Fruit fly (Drosophila melanogaster): ENCODE results near the gene CG32104.

Gene CG32104

DNA sequence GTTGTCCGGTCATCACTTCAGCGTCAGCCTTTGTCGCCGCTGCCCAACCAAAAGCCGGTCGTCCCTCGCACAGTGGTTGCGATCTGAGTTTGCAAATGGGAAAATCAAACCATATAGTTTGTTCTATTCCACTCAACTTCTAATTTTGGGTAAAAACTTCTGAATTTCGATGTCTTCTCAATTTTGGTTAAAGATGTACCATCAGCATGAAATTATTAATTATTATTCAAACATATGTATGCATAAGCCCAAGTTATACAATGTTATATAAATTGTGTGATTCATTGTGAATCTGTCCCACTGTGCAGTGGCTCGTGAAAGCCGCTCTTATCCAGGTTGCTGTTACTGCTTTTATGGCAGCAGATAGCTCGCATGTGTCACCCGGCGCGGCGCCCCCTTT, 43.5 kb upstream of the CG32104 start (continued):
- no peak for TF ChIP-seq ewg (GFP tag; optimal IDR thresholded peaks at IDR 0.05)
- TF ChIP-seq CG15601 (tag; optimal IDR thresholded peaks at IDR 0.05), result no peak
- TF ChIP-seq pho (GFP tag; optimal IDR thresholded peaks at IDR 0.05), result no peak
- TF ChIP-seq org-1 (GFP tag; optimal IDR thresholded peaks at IDR 0.05), result no peak
- no peak for TF ChIP-seq fd3F (GFP tag; optimal IDR thresholded peaks at IDR 0.05)
- no peak for TF ChIP-seq CG17802 (tag; optimal IDR thresholded peaks at IDR 0.05)
- no peak for TF ChIP-seq BtbVII (GFP tag; optimal IDR thresholded peaks at IDR 0.05)
- no peak for TF ChIP-seq lab (GFP tag; optimal IDR thresholded peaks at IDR 0.05)
- TF ChIP-seq psq (GFP tag; optimal IDR thresholded peaks at IDR 0.05), result no peak
- no peak for TF ChIP-seq CG34224 (GFP tag; IDR thresholded peaks at IDR 0.05; ENCODE audit: partially characterized antibody)
- peak; percentile 1 for TF ChIP-seq CG1529 (GFP tag; optimal IDR thresholded peaks at IDR 0.05)
- no peak for TF ChIP-seq tap (tag; optimal IDR thresholded peaks at IDR 0.05)
- TF ChIP-seq fd102C (GFP tag; optimal IDR thresholded peaks at IDR 0.05), result no peak
- no peak for TF ChIP-seq CG10147 (GFP tag; optimal IDR thresholded peaks at IDR 0.05)
- TF ChIP-seq zfh2 (GFP tag; optimal IDR thresholded peaks at IDR 0.05), result no peak
- peak; percentile 45 for TF ChIP-seq CG15696 (tag; optimal IDR thresholded peaks at IDR 0.05)
- peak; percentile 31 for TF ChIP-seq CG33557 (GFP tag; optimal IDR thresholded peaks at IDR 0.05)
- no peak for TF ChIP-seq gsb-n (tag; optimal IDR thresholded peaks at IDR 0.05)
- TF ChIP-seq CoRest (tag; optimal IDR thresholded peaks at IDR 0.05), result peak; percentile 3
- TF ChIP-seq NFAT (GFP tag; IDR thresholded peaks at IDR 0.05), result no peak
- TF ChIP-seq tup (GFP tag; optimal IDR thresholded peaks at IDR 0.05), result no peak
- TF ChIP-seq CrebB (tag; optimal IDR thresholded peaks at IDR 0.05), result no peak
- peak; percentile 54 for TF ChIP-seq CG10979 (tag; optimal IDR thresholded peaks at IDR 0.05)
- TF ChIP-seq kah (GFP tag; optimal IDR thresholded peaks at IDR 0.05), result no peak
- no peak for TF ChIP-seq CG6854 (GFP tag; optimal IDR thresholded peaks at IDR 0.05)
- no peak; the same call in 1 of the 2 replicates for TF ChIP-seq CG31441 (GFP tag; IDR thresholded peaks at IDR 0.05)
- no peak for TF ChIP-seq CG9437 (GFP tag; optimal IDR thresholded peaks at IDR 0.05)
- TF ChIP-seq HmgD (GFP tag; optimal IDR thresholded peaks at IDR 0.05), result no peak
- TF ChIP-seq Dip3 (GFP tag; optimal IDR thresholded peaks at IDR 0.05), result no peak
- no peak for TF ChIP-seq CG12104 (GFP tag; optimal IDR thresholded peaks at IDR 0.05)
- TF ChIP-seq vnd (GFP tag; IDR thresholded peaks at IDR 0.05; ENCODE audit: partially characterized antibody), result no peak
- peak; percentile 9 for TF ChIP-seq phol (tag; optimal IDR thresholded peaks at IDR 0.05)
- TF ChIP-seq gt (GFP tag; IDR thresholded peaks at IDR 0.05), result no peak
- peak; percentile 10 for TF ChIP-seq Oli (tag; optimal IDR thresholded peaks at IDR 0.05)
- TF ChIP-seq CG31365 (tag; optimal IDR thresholded peaks at IDR 0.05), result no peak
- TF ChIP-seq CG14050 (GFP tag; IDR thresholded peaks at IDR 0.05), result no peak
- TF ChIP-seq Antp (GFP tag; optimal IDR thresholded peaks at IDR 0.05), result no peak
- TF ChIP-seq CG43689 (GFP tag; IDR thresholded peaks at IDR 0.05), result no peak
- no peak for TF ChIP-seq stwl (tag; optimal IDR thresholded peaks at IDR 0.05)
- no peak for TF ChIP-seq CG13287 (GFP tag; IDR thresholded peaks at IDR 0.05; ENCODE audit: partially characterized antibody)
- no peak for TF ChIP-seq CG11085 (GFP tag; IDR thresholded peaks at IDR 0.05)
- TF ChIP-seq lilli (GFP tag; optimal IDR thresholded peaks at IDR 0.05), result no peak
- no peak for TF ChIP-seq E2f1 (GFP tag; IDR thresholded peaks at IDR 0.05)
- no peak for TF ChIP-seq so (GFP tag; IDR thresholded peaks at IDR 0.05)
- TF ChIP-seq Scr (GFP tag; IDR thresholded peaks at IDR 0.05; ENCODE audit: partially characterized antibody), result no peak
- no peak for TF ChIP-seq CG18476 (GFP tag; optimal IDR thresholded peaks at IDR 0.05)
- TF ChIP-seq Eip74EF (GFP tag; optimal IDR thresholded peaks at IDR 0.05), result no peak
- TF ChIP-seq cg (GFP tag; optimal IDR thresholded peaks at IDR 0.05), result no peak
- TF ChIP-seq corto (GFP tag; optimal IDR thresholded peaks at IDR 0.05), result no peak
- TF ChIP-seq CG16815 (GFP tag; optimal IDR thresholded peaks at IDR 0.05), result no peak
- no peak for TF ChIP-seq Bdp1 (GFP tag; optimal IDR thresholded peaks at IDR 0.05)
